Worm (Caenorhabditis elegans) whole organism, L2 larva: ENCODE results near the gene B0244.10.

Experiments
- C34F6.9 ChIP-seq: fragments of 150-350 bp; optimal IDR thresholded peaks from 2 replicates; lab custom pipeline; 2014; ENCODE audit warnings: missing biosample characterization, missing genetic modification characterization
- F13H6.1 ChIP-seq: sonication (generic microtip); optimal IDR thresholded peaks from 2 replicates; lab custom pipeline; 2016; ENCODE audit warnings: missing genetic modification characterization, missing compliant biosample characterization
- R02D3.7 ChIP-seq: fragments of 150-350 bp; optimal IDR thresholded peaks from 2 replicates; lab custom pipeline; 2014; ENCODE audit warnings: missing biosample characterization, missing genetic modification characterization
- Y55F3AM.14 ChIP-seq: fragments of 200-800 bp; sonication (Bioruptor generic); optimal IDR thresholded peaks from 2 replicates; lab custom pipeline; 2018; ENCODE audit warnings: mild to moderate bottlenecking, missing genetic modification characterization, missing compliant biosample characterization
- aly-2 ChIP-seq: fragments of 150-350 bp; optimal IDR thresholded peaks from 2 replicates; lab custom pipeline; 2014; ENCODE audit warnings: missing biosample characterization, missing genetic modification characterization
- ama-1 ChIP-seq: fragments of 150-350 bp; optimal IDR thresholded peaks from 2 replicates; lab custom pipeline; 2018; ENCODE audit warnings: inconsistent platforms
- blmp-1 ChIP-seq: sonication (generic microtip); optimal IDR thresholded peaks from 2 replicates; lab custom pipeline; 2017; ENCODE audit warnings: missing genetic modification characterization, mild to moderate bottlenecking, missing compliant biosample characterization, antibody characterized with exemption, moderate library complexity; ENCODE audit not compliant: insufficient read depth
- ceh-16 ChIP-seq: fragments of 150-350 bp; optimal IDR thresholded peaks from 2 replicates; lab custom pipeline; 2014; ENCODE audit warnings: missing biosample characterization, missing genetic modification characterization
- ceh-82 ChIP-seq: fragments of 150-350 bp; optimal IDR thresholded peaks from 2 replicates; lab custom pipeline; 2014; ENCODE audit warnings: missing biosample characterization, missing genetic modification characterization
- crh-2 ChIP-seq: sonication (generic microtip); optimal IDR thresholded peaks from 2 replicates; lab custom pipeline; 2017; ENCODE audit warnings: missing biosample characterization, missing genetic modification characterization
- dmd-4 ChIP-seq: sonication (generic microtip); optimal IDR thresholded peaks from 2 replicates; lab custom pipeline; 2017; ENCODE audit warnings: missing biosample characterization, missing genetic modification characterization
- egl-27 ChIP-seq: sonication (generic microtip); optimal IDR thresholded peaks from 3 replicates; lab custom pipeline; 2017; ENCODE audit warnings: missing biosample characterization, missing genetic modification reagents, missing genetic modification characterization
- elt-1 ChIP-seq: fragments of 150-350 bp; optimal IDR thresholded peaks from 2 replicates; lab custom pipeline; 2014; ENCODE audit warnings: missing biosample characterization, missing genetic modification characterization
- elt-3 ChIP-seq: sonication (generic microtip); optimal IDR thresholded peaks from 2 replicates; lab custom pipeline; 2017; ENCODE audit warnings: missing biosample characterization, missing genetic modification characterization
- fos-1 ChIP-seq: fragments of 150-350 bp; optimal IDR thresholded peaks from 2 replicates; lab custom pipeline; 2014; ENCODE audit warnings: missing biosample characterization, missing genetic modification characterization
- gmeb-1 ChIP-seq: fragments of 150-350 bp; optimal IDR thresholded peaks from 2 replicates; lab custom pipeline; 2014; ENCODE audit warnings: missing biosample characterization, missing genetic modification characterization
- lin-11 ChIP-seq: fragments of 150-350 bp; sonication (generic microtip); optimal IDR thresholded peaks from 2 replicates; lab custom pipeline; 2014; ENCODE audit warnings: missing biosample characterization, missing genetic modification characterization, inconsistent platforms, mixed read lengths
- lin-13 ChIP-seq: fragments of 150-350 bp; optimal IDR thresholded peaks from 2 replicates; lab custom pipeline; 2014; ENCODE audit warnings: missing biosample characterization, missing genetic modification reagents, missing genetic modification characterization
- lin-39 ChIP-seq: fragments of 150-350 bp; optimal IDR thresholded peaks from 2 replicates; lab custom pipeline; 2014; ENCODE audit warnings: missing biosample characterization, missing genetic modification reagents, missing genetic modification characterization
- lsy-2 ChIP-seq, 2 experiments: fragments of 150-350 bp in 1 of 2; sonication (generic microtip) in 1 of 2; optimal IDR thresholded peaks; 2 replicates each; lab custom pipeline; 2014 to 2017; ENCODE audit warnings: missing biosample characterization in 2 of 2, missing genetic modification characterization in 2 of 2
- mab-5 ChIP-seq: fragments of 150-350 bp; optimal IDR thresholded peaks from 2 replicates; lab custom pipeline; 2014; ENCODE audit warnings: missing biosample characterization, missing genetic modification characterization
- mbf-1 ChIP-seq: sonication (generic microtip); optimal IDR thresholded peaks from 2 replicates; lab custom pipeline; 2017; ENCODE audit warnings: missing biosample characterization, missing genetic modification characterization
- nhr-10 ChIP-seq: sonication (generic microtip); optimal IDR thresholded peaks from 2 replicates; lab custom pipeline; 2017; ENCODE audit warnings: missing biosample characterization, missing genetic modification characterization
- nhr-11 ChIP-seq: fragments of 150-350 bp; optimal IDR thresholded peaks from 2 replicates; lab custom pipeline; 2014; ENCODE audit warnings: missing biosample characterization, missing genetic modification characterization
- nhr-12 ChIP-seq: fragments of 150-350 bp; optimal IDR thresholded peaks from 2 replicates; lab custom pipeline; 2014; ENCODE audit warnings: missing biosample characterization, missing genetic modification characterization
- nhr-129 ChIP-seq: fragments of 150-350 bp; optimal IDR thresholded peaks from 2 replicates; lab custom pipeline; 2014; ENCODE audit warnings: missing biosample characterization, missing genetic modification characterization
- nhr-21 ChIP-seq: fragments of 150-350 bp; optimal IDR thresholded peaks from 2 replicates; lab custom pipeline; 2014; ENCODE audit warnings: missing biosample characterization, missing genetic modification characterization
- nhr-23 ChIP-seq: fragments of 150-350 bp; optimal IDR thresholded peaks from 2 replicates; lab custom pipeline; 2014; ENCODE audit warnings: missing biosample characterization, missing genetic modification reagents, missing genetic modification characterization
- nhr-6 ChIP-seq: fragments of 150-350 bp; optimal IDR thresholded peaks from 2 replicates; lab custom pipeline; 2014; ENCODE audit warnings: missing biosample characterization, missing genetic modification characterization
- nhr-77 ChIP-seq: fragments of 150-350 bp; optimal IDR thresholded peaks from 2 replicates; lab custom pipeline; 2014; ENCODE audit warnings: missing biosample characterization, missing genetic modification characterization
- peb-1 ChIP-seq: fragments of 150-350 bp; optimal IDR thresholded peaks from 2 replicates; lab custom pipeline; 2014; ENCODE audit warnings: missing biosample characterization, missing genetic modification characterization
- sem-4 ChIP-seq: fragments of 150-350 bp; optimal IDR thresholded peaks from 2 replicates; lab custom pipeline; 2014; ENCODE audit warnings: missing biosample characterization, missing genetic modification reagents, missing genetic modification characterization
- sma-3 ChIP-seq: sonication (generic microtip); optimal IDR thresholded peaks from 2 replicates; lab custom pipeline; 2016; ENCODE audit warnings: missing genetic modification reagents, missing genetic modification characterization, missing compliant biosample characterization
- sma-9 ChIP-seq, 2 experiments: fragments of 150-350 bp in 1 of 2; sonication (generic microtip) in 1 of 2; optimal IDR thresholded peaks; 2 replicates each; lab custom pipeline; 2014 to 2016; ENCODE audit warnings: missing genetic modification characterization in 2 of 2, mild to moderate bottlenecking in 1 of 2, missing biosample characterization in 1 of 2, missing compliant biosample characterization in 1 of 2, missing genetic modification reagents in 1 of 2, moderate library complexity in 1 of 2
- snpc-4 ChIP-seq: fragments of 150-350 bp; optimal IDR thresholded peaks from 2 replicates; lab custom pipeline; 2014; ENCODE audit warnings: missing biosample characterization, missing genetic modification characterization
- unc-39 ChIP-seq: fragments of 150-350 bp; optimal IDR thresholded peaks from 2 replicates; lab custom pipeline; 2014; ENCODE audit warnings: missing biosample characterization, missing genetic modification characterization
- unc-55 ChIP-seq: fragments of 150-350 bp; sonication (generic microtip); optimal IDR thresholded peaks from 3 replicates; lab custom pipeline; 2014; ENCODE audit warnings: missing biosample characterization, missing genetic modification reagents, missing genetic modification characterization
- unc-62 ChIP-seq: fragments of 150-350 bp; optimal IDR thresholded peaks from 2 replicates; lab custom pipeline; 2014; ENCODE audit warnings: missing biosample characterization, missing genetic modification reagents, missing genetic modification characterization
- zag-1 ChIP-seq: fragments of 150-350 bp; optimal IDR thresholded peaks from 2 replicates; lab custom pipeline; 2014; ENCODE audit warnings: missing biosample characterization, missing genetic modification characterization
- ztf-1 ChIP-seq: fragments of 200-800 bp; sonication (Bioruptor generic); conservative IDR thresholded peaks from 2 replicates; pipeline ENCODE4 v1.3.6; 2022; ENCODE audit warnings: missing genetic modification characterization, missing compliant biosample characterization
- ztf-11 ChIP-seq: sonication (generic microtip); optimal IDR thresholded peaks from 2 replicates; lab custom pipeline; 2017; ENCODE audit warnings: missing biosample characterization, missing genetic modification characterization

The B0244.10 gene

DNA sequence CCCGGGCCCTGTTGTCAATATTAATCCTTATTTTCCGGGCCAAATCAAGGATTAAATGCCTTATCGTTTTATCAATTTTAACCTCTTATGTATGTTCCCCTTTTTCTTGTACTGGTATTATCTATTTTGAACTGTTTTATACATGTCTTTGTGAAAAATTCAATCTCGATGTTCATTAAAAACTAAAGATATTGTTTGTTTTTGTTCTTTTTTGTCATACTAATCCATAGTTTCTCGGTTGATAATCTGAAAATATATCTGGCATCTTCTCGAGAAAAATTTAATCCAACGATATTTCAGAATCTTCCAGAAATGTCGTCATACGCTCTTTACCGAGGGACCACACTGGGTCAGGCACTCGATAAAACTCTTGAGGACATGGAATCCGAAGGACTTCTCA lies 41.2 kb upstream of the B0244.10 start, which contains the start of gene B0336.13:
TSS of gene B0336.13 (plus strand) at position 301 of the 400 bp plus-strand sequence.
- no peak for TF ChIP-seq elt-1
- TF ChIP-seq lin-11 (tag; lab: Kevin White, UChicago) = no peak
- no peak for TF ChIP-seq ztf-11
- no peak for TF ChIP-seq unc-55 (GFP tag; lab: Kevin White, UChicago)
- TF ChIP-seq crh-2 (tag; lab: Kevin White, UChicago) = no peak
- no peak for TF ChIP-seq blmp-1 (tag; lab: Kevin White, UChicago)
- TF ChIP-seq aly-2 (tag; lab: Kevin White, UChicago) = no peak
- TF ChIP-seq nhr-21 (tag; lab: Kevin White, UChicago) = no peak
- TF ChIP-seq F13H6.1 = no peak
- TF ChIP-seq egl-27 (tag; lab: Kevin White, UChicago) = no peak
- no peak for TF ChIP-seq nhr-12
- TF ChIP-seq nhr-10 = no peak
- TF ChIP-seq zag-1 = no peak
- TF ChIP-seq nhr-23 (tag; lab: Kevin White, UChicago) = no peak

- TF ChIP-seq nhr-12 = no peak
- TF ChIP-seq crh-2 (tag; lab: Kevin White, UChicago) = no peak
- no peak for TF ChIP-seq gmeb-1
- TF ChIP-seq C34F6.9 = no peak
- no peak for TF ChIP-seq unc-62 (GFP tag; lab: Kevin White, UChicago)
- no peak for TF ChIP-seq elt-3 (tag; lab: Kevin White, UChicago)
- TF ChIP-seq nhr-11 = no peak
- TF ChIP-seq peb-1 (tag; lab: Kevin White, UChicago) = no peak
- TF ChIP-seq, all 48 proteins: peak for 0
Measured at ce11 chrIII:5697266-5697665, 37.7 kb upstream of the B0244.10 start, which contains the start of gene B0336.7. Gene B0336.7, minus strand, starts transcription at chrIII:5697366.

DNA sequence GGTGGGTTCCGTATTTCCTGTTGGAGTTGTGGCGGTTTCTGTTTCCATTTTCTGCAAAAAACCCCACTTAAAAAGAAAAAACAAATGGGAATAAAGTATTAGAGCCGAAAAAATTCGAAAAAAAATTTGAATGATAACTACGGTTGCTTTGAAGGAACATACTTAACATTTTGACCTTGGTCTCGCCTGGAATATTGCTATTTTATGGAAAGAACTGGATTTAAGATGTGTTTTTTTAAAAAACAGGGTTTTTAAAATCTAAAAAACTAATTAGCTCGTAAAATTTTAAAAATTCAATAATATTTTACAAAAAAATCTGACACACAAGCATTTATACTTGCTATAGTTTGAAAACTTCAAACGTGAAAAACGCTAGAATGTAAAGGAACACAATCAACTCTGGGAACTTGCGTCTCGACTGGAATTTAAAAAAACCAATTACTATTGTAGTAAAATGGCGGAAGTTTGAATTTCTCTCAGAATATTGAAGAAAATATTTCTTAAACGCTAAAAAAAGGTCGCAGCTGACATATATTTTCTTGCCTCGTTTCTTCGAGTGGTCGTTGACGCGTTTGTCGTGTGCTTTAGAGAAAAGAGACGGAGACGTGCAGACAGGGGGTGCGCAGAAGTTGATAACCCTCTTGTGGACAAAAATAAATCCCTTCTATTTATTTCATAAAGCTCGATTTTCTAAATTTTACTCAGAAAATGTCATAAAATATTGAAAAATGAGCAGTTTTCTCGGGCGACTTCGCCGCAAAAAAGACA lies 36.8 kb upstream of the B0244.10 start, which contains the start of the genes lgg-3 and rgs-5:
TSS of gene lgg-3 (minus strand) at position 51 of the 768 bp plus-strand sequence.
TSS of gene rgs-5 (plus strand) at position 593 of the 768 bp plus-strand sequence.
- TF ChIP-seq lsy-2 (tag; optimal IDR thresholded peaks at IDR 0.05; lab: Kevin White, UChicago) = peak; percentile 1 to 65
- no peak for TF ChIP-seq mbf-1 (tag; lab: Kevin White, UChicago)
- peak; percentile 56 for TF ChIP-seq C34F6.9
- TF ChIP-seq snpc-4 (tag; lab: Kevin White, UChicago) = peak; percentile 34
- no peak for TF ChIP-seq mab-5 (tag; lab: Kevin White, UChicago)
- peak; percentile 24 for TF ChIP-seq fos-1 (tag; lab: Kevin White, UChicago)
- TF ChIP-seq ceh-82 (tag; lab: Kevin White, UChicago) = no peak
- TF ChIP-seq lin-13 (GFP tag; lab: Kevin White, UChicago) = peak; percentile 50
- TF ChIP-seq unc-55 (GFP tag; lab: Kevin White, UChicago) = peak; percentile 61
- no peak for TF ChIP-seq egl-27 (tag; lab: Kevin White, UChicago)
- no peak for TF ChIP-seq peb-1 (tag; lab: Kevin White, UChicago)
- TF ChIP-seq nhr-23 (tag; lab: Kevin White, UChicago) = no peak
- no peak for TF ChIP-seq blmp-1 (tag; lab: Kevin White, UChicago)
- peak; percentile 52 for TF ChIP-seq nhr-129
- TF ChIP-seq ceh-16 (tag; lab: Kevin White, UChicago) = no peak
- peak; percentile 53 for TF ChIP-seq crh-2 (tag; lab: Kevin White, UChicago)
- no peak for TF ChIP-seq Y55F3AM.14 (GFP tag; lab: Kevin White, UChicago)
- no peak for TF ChIP-seq unc-39 (tag; lab: Kevin White, UChicago)
- TF ChIP-seq sem-4 (tag; lab: Kevin White, UChicago) = no peak

ce11 chrIII:5701491-5701890 lies 33.5 kb upstream of the B0244.10 start:
- no peak for TF ChIP-seq C34F6.9
- TF ChIP-seq ama-1 = no peak
- no peak for TF ChIP-seq sma-9 (GFP tag; optimal IDR thresholded peaks at IDR 0.05; lab: Kevin White, UChicago)
- no peak for TF ChIP-seq sma-9 (tag; optimal IDR thresholded peaks at IDR 0.05; lab: Kevin White, UChicago)
- TF ChIP-seq ztf-1 (GFP tag; lab: Robert Waterston, UW) = no peak
- no peak for TF ChIP-seq ztf-11
- no peak for TF ChIP-seq nhr-6
- no peak for TF ChIP-seq blmp-1 (tag; lab: Kevin White, UChicago)
- TF ChIP-seq nhr-11 = no peak
- TF ChIP-seq dmd-4 (tag; lab: Kevin White, UChicago) = no peak
- no peak for TF ChIP-seq nhr-10
- TF ChIP-seq F13H6.1 = no peak
- no peak for TF ChIP-seq nhr-21 (tag; lab: Kevin White, UChicago)
- no peak for TF ChIP-seq nhr-77 (tag; lab: Kevin White, UChicago)
- no peak for TF ChIP-seq lin-39 (tag; lab: Kevin White, UChicago)
- no peak for TF ChIP-seq sma-3
- TF ChIP-seq egl-27 (tag; lab: Kevin White, UChicago) = no peak
- TF ChIP-seq R02D3.7 (tag; lab: Kevin White, UChicago) = no peak
